Worm (Caenorhabditis elegans) whole organism, mixed stage, embryonic: ENCODE measurements around the gene Y73C8B.5.

Experiments
- bed-3 ChIP-seq: fragments of 200-800 bp; sonication (Bioruptor generic); optimal IDR thresholded peaks from 3 replicates; lab custom pipeline; 2018; ENCODE audit warnings: mild to moderate bottlenecking, missing genetic modification characterization, moderate library complexity, missing compliant biosample characterization
- cnd-1 ChIP-seq: fragments of 200-800 bp; sonication (Bioruptor generic); optimal IDR thresholded peaks from 2 replicates; lab custom pipeline; 2018; ENCODE audit warnings: mild to moderate bottlenecking, missing genetic modification characterization, missing compliant biosample characterization
- elt-1 ChIP-seq: sonication (generic microtip); optimal IDR thresholded peaks from 2 replicates; lab custom pipeline; 2017; ENCODE audit warnings: missing genetic modification characterization, mild to moderate bottlenecking, missing compliant biosample characterization, antibody characterized with exemption, moderate library complexity, borderline replicate concordance; ENCODE audit not compliant: insufficient read depth
- elt-3 ChIP-seq: fragments of 150-350 bp; optimal IDR thresholded peaks from 2 replicates; lab custom pipeline; 2014; ENCODE audit warnings: missing biosample characterization, missing genetic modification characterization
- lin-13 ChIP-seq: fragments of 150-350 bp; optimal IDR thresholded peaks from 2 replicates; lab custom pipeline; 2014; ENCODE audit warnings: missing biosample characterization, missing genetic modification characterization
- lsy-2 ChIP-seq: fragments of 150-350 bp; optimal IDR thresholded peaks from 2 replicates; lab custom pipeline; 2014; ENCODE audit warnings: missing biosample characterization, missing genetic modification characterization
- mab-5 ChIP-seq: fragments of 150-350 bp; optimal IDR thresholded peaks from 2 replicates; lab custom pipeline; 2014; ENCODE audit warnings: missing biosample characterization, missing genetic modification characterization
- mep-1 ChIP-seq: fragments of 150-350 bp; optimal IDR thresholded peaks from 2 replicates; lab custom pipeline; 2017; ENCODE audit warnings: missing biosample characterization, missing genetic modification reagents, missing genetic modification characterization, inconsistent platforms
- nhr-12 ChIP-seq: fragments of 150-350 bp; optimal IDR thresholded peaks from 2 replicates; lab custom pipeline; 2014; ENCODE audit warnings: missing biosample characterization, missing genetic modification characterization
- nhr-28 ChIP-seq: fragments of 150-350 bp; optimal IDR thresholded peaks from 2 replicates; lab custom pipeline; 2014; ENCODE audit warnings: missing biosample characterization, missing genetic modification characterization
- unc-39 ChIP-seq: fragments of 150-350 bp; optimal IDR thresholded peaks from 2 replicates; lab custom pipeline; 2014; ENCODE audit warnings: missing biosample characterization, missing genetic modification characterization
- unc-62 ChIP-seq: fragments of 150-350 bp; optimal IDR thresholded peaks from 2 replicates; lab custom pipeline; 2014; ENCODE audit warnings: missing biosample characterization, missing genetic modification reagents, missing genetic modification characterization

DNA sequence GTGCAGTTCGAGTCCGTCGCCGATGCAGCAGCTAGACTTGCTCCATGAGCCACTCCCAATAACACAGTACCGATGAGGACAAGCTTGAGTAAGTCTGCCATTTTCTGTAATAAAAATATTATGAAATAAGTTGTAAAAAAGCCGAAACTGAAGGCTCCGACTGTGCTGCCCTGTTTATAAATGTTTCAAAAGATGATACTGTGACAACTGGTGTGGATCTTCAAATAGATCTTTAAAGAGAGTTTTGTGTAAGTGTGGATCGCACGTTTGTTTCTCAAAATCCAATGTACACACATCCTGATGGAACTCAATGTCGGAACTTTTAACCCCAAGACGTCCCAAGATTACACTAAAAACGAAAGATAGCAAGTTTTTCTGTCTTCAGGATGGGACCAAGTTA, 28.4 kb upstream of the Y73C8B.5 start, which contains the start of gene C36C5.15:
- TF ChIP-seq lin-13 (tag; lab: Kevin White, UChicago): no peak
- no peak for TF ChIP-seq unc-39
- no peak for TF ChIP-seq mep-1 (tag; lab: Kevin White, UChicago)
- TF ChIP-seq unc-62 (GFP tag; lab: Kevin White, UChicago): no peak
- no peak for TF ChIP-seq cnd-1 (tag; lab: Kevin White, UChicago)
- TF ChIP-seq elt-3 (tag; lab: Kevin White, UChicago): no peak
- no peak for TF ChIP-seq nhr-12 (tag; lab: Kevin White, UChicago)
- no peak for TF ChIP-seq lsy-2 (tag; lab: Kevin White, UChicago)
- no peak for TF ChIP-seq nhr-28 (tag; lab: Kevin White, UChicago)
- TF ChIP-seq elt-1 (tag; lab: Kevin White, UChicago): no peak
- TF ChIP-seq bed-3 (GFP tag; lab: Kevin White, UChicago): no peak
- no peak for TF ChIP-seq mab-5
